Fruit fly (Drosophila melanogaster): ENCODE results near the gene CG14778.
A peak's percentile ranks its signal among the peaks of the same experiment; 100 is the strongest.

Gene CG14778

dm6 chrX:1465707-1466504 is 1.4 kb upstream of the CG14778 start, which contains the start of the genes O-fut2 and CG14777:
Gene O-fut2, minus strand, starts transcription at chrX:1465996.
Gene CG14777, plus strand, starts transcription at chrX:1466134.
- TF ChIP-seq CG9948 (tag; optimal IDR thresholded peaks at IDR 0.05) (peak; percentile 44), CG14655 (GFP tag; optimal IDR thresholded peaks at IDR 0.05) (no peak), CG8159 (tag; optimal IDR thresholded peaks at IDR 0.05) (peak; percentile 26), CG17806 (tag; optimal IDR thresholded peaks at IDR 0.05) (peak; percentile 46), EcR (GFP tag; optimal IDR thresholded peaks at IDR 0.05) (no peak), rn (GFP tag; IDR thresholded peaks at IDR 0.05) (0 out of 2 replicates have a peak, but pooled peaks have one; percentile 28), Snoo (tag; optimal IDR thresholded peaks at IDR 0.05) (no peak), CG4496 (GFP tag; IDR thresholded peaks at IDR 0.05) (peak; percentile 83), CG13204 (GFP tag; optimal IDR thresholded peaks at IDR 0.05) (no peak), CG15710 (tag; optimal IDR thresholded peaks at IDR 0.05) (peak; percentile 48), CG10348 (GFP tag; IDR thresholded peaks at IDR 0.05) (no peak), CG12605 (GFP tag; IDR thresholded peaks at IDR 0.05) (peak; percentile 22; the same call in 1 of the 2 replicates), D1 (tag; optimal IDR thresholded peaks at IDR 0.05) (no peak), Pif1B (GFP tag; optimal IDR thresholded peaks at IDR 0.05) (peak; percentile 54), fd96Ca (GFP tag; IDR thresholded peaks at IDR 0.05) (peak; percentile 68; the same call in 2 of the 3 replicates), Pif1A (GFP tag; optimal IDR thresholded peaks at IDR 0.05) (no peak), Ets98B (GFP tag; IDR thresholded peaks at IDR 0.05) (peak; percentile 63), gl (tag; optimal IDR thresholded peaks at IDR 0.05) (no peak), CG32121 (GFP tag; IDR thresholded peaks at IDR 0.05) (peak; percentile 70), CG8301 (tag; optimal IDR thresholded peaks at IDR 0.05) (peak; percentile 51), CG34367 (tag; optimal IDR thresholded peaks at IDR 0.05) (peak; percentile 33)

- no peak for TF ChIP-seq Pif1A (GFP tag; optimal IDR thresholded peaks at IDR 0.05)
- TF ChIP-seq CG17806 (tag; optimal IDR thresholded peaks at IDR 0.05) = no peak
- TF ChIP-seq CG32121 (GFP tag; IDR thresholded peaks at IDR 0.05) = no peak
- TF ChIP-seq CG13204 (GFP tag; optimal IDR thresholded peaks at IDR 0.05) = peak; percentile 35
- no peak for TF ChIP-seq CG14655 (GFP tag; optimal IDR thresholded peaks at IDR 0.05)
- peak; percentile 50; the same call in 1 of the 3 replicates for TF ChIP-seq CG4496 (GFP tag; IDR thresholded peaks at IDR 0.05)
- no peak for TF ChIP-seq CG10348 (GFP tag; IDR thresholded peaks at IDR 0.05)
- no peak for TF ChIP-seq CG15710 (tag; optimal IDR thresholded peaks at IDR 0.05)
- TF ChIP-seq EcR (GFP tag; optimal IDR thresholded peaks at IDR 0.05) = no peak
Measured at dm6 chrX:1466505-1467381, 550 bp upstream of the CG14778 start.

dm6 chrX:1469717-1470116 is 2.4 kb downstream of the CG14778 start, which contains the start of gene CG32808:
Gene CG32808, minus strand, starts transcription at chrX:1469817.
- no peak for TF ChIP-seq CG8159 (tag; optimal IDR thresholded peaks at IDR 0.05)

- no peak for TF ChIP-seq rn (GFP tag; IDR thresholded peaks at IDR 0.05)
- TF ChIP-seq fd96Ca (GFP tag; IDR thresholded peaks at IDR 0.05) = peak; percentile 78
- no peak for TF ChIP-seq CG12605 (GFP tag; IDR thresholded peaks at IDR 0.05)
- TF ChIP-seq CG8159 (tag; optimal IDR thresholded peaks at IDR 0.05) = peak; percentile 1
- TF ChIP-seq Snoo (tag; optimal IDR thresholded peaks at IDR 0.05) = peak; percentile 10
- TF ChIP-seq CG32121 (GFP tag; IDR thresholded peaks at IDR 0.05) = peak; percentile 47; the same call in 1 of the 2 replicates
- TF ChIP-seq CG4496 (GFP tag; IDR thresholded peaks at IDR 0.05) = peak; percentile 70
- TF ChIP-seq CG17806 (tag; optimal IDR thresholded peaks at IDR 0.05) = peak; percentile 27
- TF ChIP-seq Pif1A (GFP tag; optimal IDR thresholded peaks at IDR 0.05) = no peak
- TF ChIP-seq CG9948 (tag; optimal IDR thresholded peaks at IDR 0.05) = peak; percentile 29
- peak; percentile 18 for TF ChIP-seq CG15710 (tag; optimal IDR thresholded peaks at IDR 0.05)
- peak; percentile 52; the same call in 1 of the 2 replicates for TF ChIP-seq Ets98B (GFP tag; IDR thresholded peaks at IDR 0.05)
- no peak for TF ChIP-seq CG8301 (tag; optimal IDR thresholded peaks at IDR 0.05)
Measured at dm6 chrX:1470562-1470961, 3.3 kb downstream of the CG14778 start, which contains the start of gene pck. Gene pck, plus strand, starts transcription at chrX:1470666.

- TF ChIP-seq Ets98B (GFP tag; IDR thresholded peaks at IDR 0.05) (no peak), CG15710 (tag; optimal IDR thresholded peaks at IDR 0.05) (no peak), CG12605 (GFP tag; IDR thresholded peaks at IDR 0.05) (no peak), D1 (tag; optimal IDR thresholded peaks at IDR 0.05) (no peak), Pif1A (GFP tag; optimal IDR thresholded peaks at IDR 0.05) (no peak), rn (GFP tag; IDR thresholded peaks at IDR 0.05) (no peak), Snoo (tag; optimal IDR thresholded peaks at IDR 0.05) (no peak), CG14655 (GFP tag; optimal IDR thresholded peaks at IDR 0.05) (no peak), gl (tag; optimal IDR thresholded peaks at IDR 0.05) (no peak), fd96Ca (GFP tag; IDR thresholded peaks at IDR 0.05) (no peak), CG10348 (GFP tag; IDR thresholded peaks at IDR 0.05) (no peak), CG32121 (GFP tag; IDR thresholded peaks at IDR 0.05) (no peak), CG17806 (tag; optimal IDR thresholded peaks at IDR 0.05) (no peak), Pif1B (GFP tag; optimal IDR thresholded peaks at IDR 0.05) (no peak)
Measured at dm6 chrX:1472222-1472621, 4.9 kb downstream of the CG14778 start, which contains the start of gene CG14780. Gene CG14780, plus strand, starts transcription at chrX:1472522.

All from whole organism, pupa.